Fruit fly (Drosophila melanogaster) whole organism: ENCODE data around the gene fabp.

Experiments
- psq ChIP-seq: fragments of >200 bp; optimal IDR thresholded peaks from 2 replicates; lab custom pipeline; 2017
- usp ChIP-seq: fragments of >200 bp; optimal IDR thresholded peaks from 2 replicates; lab custom pipeline; 2017; ENCODE audit warnings: missing biosample characterization, missing genetic modification characterization, mixed read lengths

dm6 chr3R:11612467-11612866, 45.6 kb upstream of the fabp start:
- TF ChIP-seq usp (GFP tag; lab: Kevin White, UChicago): no peak
- TF ChIP-seq psq: no peak
